Fruit fly (Drosophila melanogaster) whole organism, pupa: ENCODE data around the gene CG31778.

Source experiments
- CG10348 ChIP-seq: fragments of 200-800 bp; sonication (Bioruptor generic); IDR thresholded peaks from 2 replicates; pipeline ENCODE4 v1.3.6; 2022; ENCODE audit warnings: missing biosample characterization, missing genetic modification characterization
- CG14655 ChIP-seq: fragments of 200-800 bp; sonication (Bioruptor generic); optimal IDR thresholded peaks from 3 replicates; lab custom pipeline; 2017; ENCODE audit warnings: mild to moderate bottlenecking, missing biosample characterization, missing genetic modification reagents, missing genetic modification characterization
- CG17806 ChIP-seq: fragments of 200-800 bp; sonication (Bioruptor generic); optimal IDR thresholded peaks from 2 replicates; lab custom pipeline; 2018; ENCODE audit warnings: missing biosample characterization, mild to moderate bottlenecking, missing genetic modification characterization, moderate library complexity
- D1 ChIP-seq: fragments of 200-800 bp; sonication (Bioruptor generic); optimal IDR thresholded peaks from 2 replicates; lab custom pipeline; 2018; ENCODE audit warnings: missing biosample characterization, mild to moderate bottlenecking, missing genetic modification characterization, moderate library complexity
- EcR ChIP-seq: fragments of 200-800 bp; sonication (Bioruptor generic); optimal IDR thresholded peaks from 3 replicates; lab custom pipeline; 2019; ENCODE audit warnings: missing biosample characterization, missing genetic modification characterization, mild to moderate bottlenecking, moderate library complexity, missing genetic modification reagents
- Pif1B ChIP-seq: fragments of 200-800 bp; sonication (Bioruptor generic); optimal IDR thresholded peaks from 3 replicates; lab custom pipeline; 2016; ENCODE audit warnings: missing biosample characterization, missing genetic modification characterization
- Snoo ChIP-seq: fragments of 200-800 bp; sonication (Bioruptor generic); optimal IDR thresholded peaks from 3 replicates; lab custom pipeline; 2017; ENCODE audit warnings: missing biosample characterization, mild to moderate bottlenecking, missing genetic modification characterization, inconsistent platforms
- fd96Ca ChIP-seq: fragments of 200-800 bp; sonication (Bioruptor generic); IDR thresholded peaks from 3 replicates; pipeline ENCODE4 v1.3.6; 2022; ENCODE audit warnings: missing biosample characterization, missing genetic modification characterization
- gl ChIP-seq: fragments of 200-800 bp; sonication (Bioruptor generic); optimal IDR thresholded peaks from 2 replicates; lab custom pipeline; 2018; ENCODE audit warnings: missing biosample characterization, mild to moderate bottlenecking, missing genetic modification characterization
- rn ChIP-seq: fragments of 200-800 bp; sonication (Bioruptor generic); IDR thresholded peaks from 2 replicates; pipeline ENCODE4 v1.3.6; 2022; ENCODE audit warnings: missing biosample characterization, missing genetic modification characterization

DNA sequence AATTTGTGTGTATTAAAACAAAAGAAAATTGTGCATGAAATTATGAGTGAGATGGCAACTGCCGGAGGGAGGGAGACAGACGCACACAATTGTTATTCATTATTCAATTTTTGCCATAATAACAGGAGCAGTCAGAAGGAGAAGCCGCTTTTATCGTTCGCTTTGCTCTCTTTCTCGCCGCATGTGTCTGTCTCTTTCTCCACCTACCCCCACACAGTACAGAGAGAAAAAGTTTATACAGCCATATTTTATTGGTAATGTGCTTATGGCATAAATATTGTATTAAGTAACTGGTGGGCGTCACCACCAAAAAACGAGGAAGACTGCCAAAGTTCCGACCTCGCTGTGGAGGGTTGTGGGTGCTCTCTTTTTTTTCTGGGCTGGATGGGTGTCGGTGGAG is 22.8 kb downstream of the CG31778 start:
- TF ChIP-seq CG17806 (tag; lab: Kevin White, UChicago), result no peak
- no peak for TF ChIP-seq gl
- TF ChIP-seq Pif1B (GFP tag; lab: Kevin White, UChicago), result no peak
- no peak for TF ChIP-seq D1 (tag; lab: Kevin White, UChicago)
- TF ChIP-seq CG14655 (GFP tag; lab: Kevin White, UChicago), result no peak
- TF ChIP-seq fd96Ca (GFP tag; lab: Robert Waterston, UW), result no peak
- TF ChIP-seq CG10348 (GFP tag; lab: Robert Waterston, UW), result no peak
- TF ChIP-seq EcR (GFP tag; lab: Kevin White, UChicago), result no peak
- no peak for TF ChIP-seq rn (GFP tag; lab: Robert Waterston, UW)
- no peak for TF ChIP-seq Snoo (tag; lab: Kevin White, UChicago)
